Worm (Caenorhabditis elegans) whole organism, L2 larva: ENCODE data around the gene F21D12.3.
A peak's percentile ranks its signal among the peaks of the same experiment; 100 is the strongest.

ENCODE experiments used
- C34F6.9 ChIP-seq: fragments of 150-350 bp; optimal IDR thresholded peaks from 2 replicates; lab custom pipeline; 2014; ENCODE audit warnings: missing biosample characterization, missing genetic modification characterization
- F13H6.1 ChIP-seq: sonication (generic microtip); optimal IDR thresholded peaks from 2 replicates; lab custom pipeline; 2016; ENCODE audit warnings: missing genetic modification characterization, missing compliant biosample characterization
- Y55F3AM.14 ChIP-seq: fragments of 200-800 bp; sonication (Bioruptor generic); optimal IDR thresholded peaks from 2 replicates; lab custom pipeline; 2018; ENCODE audit warnings: mild to moderate bottlenecking, missing genetic modification characterization, missing compliant biosample characterization
- ZK546.5 ChIP-seq: sonication (generic microtip); optimal IDR thresholded peaks from 2 replicates; lab custom pipeline; 2017; ENCODE audit warnings: missing biosample characterization, missing genetic modification characterization
- aly-2 ChIP-seq: fragments of 150-350 bp; optimal IDR thresholded peaks from 2 replicates; lab custom pipeline; 2014; ENCODE audit warnings: missing biosample characterization, missing genetic modification characterization
- ama-1 ChIP-seq: fragments of 150-350 bp; optimal IDR thresholded peaks from 2 replicates; lab custom pipeline; 2018; ENCODE audit warnings: inconsistent platforms
- blmp-1 ChIP-seq: sonication (generic microtip); optimal IDR thresholded peaks from 2 replicates; lab custom pipeline; 2017; ENCODE audit warnings: missing genetic modification characterization, mild to moderate bottlenecking, missing compliant biosample characterization, antibody characterized with exemption, moderate library complexity; ENCODE audit not compliant: insufficient read depth
- ceh-16 ChIP-seq: fragments of 150-350 bp; optimal IDR thresholded peaks from 2 replicates; lab custom pipeline; 2014; ENCODE audit warnings: missing biosample characterization, missing genetic modification characterization
- ceh-82 ChIP-seq: fragments of 150-350 bp; optimal IDR thresholded peaks from 2 replicates; lab custom pipeline; 2014; ENCODE audit warnings: missing biosample characterization, missing genetic modification characterization
- crh-2 ChIP-seq: sonication (generic microtip); optimal IDR thresholded peaks from 2 replicates; lab custom pipeline; 2017; ENCODE audit warnings: missing biosample characterization, missing genetic modification characterization
- dmd-4 ChIP-seq: sonication (generic microtip); optimal IDR thresholded peaks from 2 replicates; lab custom pipeline; 2017; ENCODE audit warnings: missing biosample characterization, missing genetic modification characterization
- egl-27 ChIP-seq: sonication (generic microtip); optimal IDR thresholded peaks from 3 replicates; lab custom pipeline; 2017; ENCODE audit warnings: missing biosample characterization, missing genetic modification reagents, missing genetic modification characterization
- fos-1 ChIP-seq: fragments of 150-350 bp; optimal IDR thresholded peaks from 2 replicates; lab custom pipeline; 2014; ENCODE audit warnings: missing biosample characterization, missing genetic modification characterization
- gmeb-1 ChIP-seq: fragments of 150-350 bp; optimal IDR thresholded peaks from 2 replicates; lab custom pipeline; 2014; ENCODE audit warnings: missing biosample characterization, missing genetic modification characterization
- lin-13 ChIP-seq: fragments of 150-350 bp; optimal IDR thresholded peaks from 2 replicates; lab custom pipeline; 2014; ENCODE audit warnings: missing biosample characterization, missing genetic modification reagents, missing genetic modification characterization
- lin-39 ChIP-seq: fragments of 150-350 bp; optimal IDR thresholded peaks from 2 replicates; lab custom pipeline; 2014; ENCODE audit warnings: missing biosample characterization, missing genetic modification reagents, missing genetic modification characterization
- mab-5 ChIP-seq: fragments of 150-350 bp; optimal IDR thresholded peaks from 2 replicates; lab custom pipeline; 2014; ENCODE audit warnings: missing biosample characterization, missing genetic modification characterization
- mbf-1 ChIP-seq: sonication (generic microtip); optimal IDR thresholded peaks from 2 replicates; lab custom pipeline; 2017; ENCODE audit warnings: missing biosample characterization, missing genetic modification characterization
- nhr-10 ChIP-seq: sonication (generic microtip); optimal IDR thresholded peaks from 2 replicates; lab custom pipeline; 2017; ENCODE audit warnings: missing biosample characterization, missing genetic modification characterization
- nhr-11 ChIP-seq: fragments of 150-350 bp; optimal IDR thresholded peaks from 2 replicates; lab custom pipeline; 2014; ENCODE audit warnings: missing biosample characterization, missing genetic modification characterization
- nhr-129 ChIP-seq: fragments of 150-350 bp; optimal IDR thresholded peaks from 2 replicates; lab custom pipeline; 2014; ENCODE audit warnings: missing biosample characterization, missing genetic modification characterization
- nhr-21 ChIP-seq: fragments of 150-350 bp; optimal IDR thresholded peaks from 2 replicates; lab custom pipeline; 2014; ENCODE audit warnings: missing biosample characterization, missing genetic modification characterization
- nhr-23 ChIP-seq: fragments of 150-350 bp; optimal IDR thresholded peaks from 2 replicates; lab custom pipeline; 2014; ENCODE audit warnings: missing biosample characterization, missing genetic modification reagents, missing genetic modification characterization
- nhr-237 ChIP-seq: fragments of 150-350 bp; optimal IDR thresholded peaks from 2 replicates; lab custom pipeline; 2014; ENCODE audit warnings: missing biosample characterization, missing genetic modification characterization
- nhr-25 ChIP-seq: fragments of 150-350 bp; sonication (generic microtip); optimal IDR thresholded peaks from 3 replicates; lab custom pipeline; 2014; ENCODE audit warnings: missing biosample characterization, missing genetic modification characterization
- nhr-6 ChIP-seq: fragments of 150-350 bp; optimal IDR thresholded peaks from 2 replicates; lab custom pipeline; 2014; ENCODE audit warnings: missing biosample characterization, missing genetic modification characterization
- nhr-77 ChIP-seq: fragments of 150-350 bp; optimal IDR thresholded peaks from 2 replicates; lab custom pipeline; 2014; ENCODE audit warnings: missing biosample characterization, missing genetic modification characterization
- sem-4 ChIP-seq: fragments of 150-350 bp; optimal IDR thresholded peaks from 2 replicates; lab custom pipeline; 2014; ENCODE audit warnings: missing biosample characterization, missing genetic modification reagents, missing genetic modification characterization
- skn-1 ChIP-seq: sonication (generic microtip); optimal IDR thresholded peaks from 2 replicates; lab custom pipeline; 2017; ENCODE audit warnings: missing biosample characterization, missing genetic modification characterization
- sma-3 ChIP-seq: sonication (generic microtip); optimal IDR thresholded peaks from 2 replicates; lab custom pipeline; 2016; ENCODE audit warnings: missing genetic modification reagents, missing genetic modification characterization, missing compliant biosample characterization
- sma-9 ChIP-seq, 2 experiments: fragments of 150-350 bp in 1 of 2; sonication (generic microtip) in 1 of 2; optimal IDR thresholded peaks; 2 replicates each; lab custom pipeline; 2014 to 2016; ENCODE audit warnings: missing genetic modification characterization in 2 of 2, mild to moderate bottlenecking in 1 of 2, missing biosample characterization in 1 of 2, missing compliant biosample characterization in 1 of 2, missing genetic modification reagents in 1 of 2, moderate library complexity in 1 of 2
- snpc-4 ChIP-seq: fragments of 150-350 bp; optimal IDR thresholded peaks from 2 replicates; lab custom pipeline; 2014; ENCODE audit warnings: missing biosample characterization, missing genetic modification characterization
- unc-39 ChIP-seq: fragments of 150-350 bp; optimal IDR thresholded peaks from 2 replicates; lab custom pipeline; 2014; ENCODE audit warnings: missing biosample characterization, missing genetic modification characterization
- unc-55 ChIP-seq: fragments of 150-350 bp; sonication (generic microtip); optimal IDR thresholded peaks from 3 replicates; lab custom pipeline; 2014; ENCODE audit warnings: missing biosample characterization, missing genetic modification reagents, missing genetic modification characterization
- unc-62 ChIP-seq: fragments of 150-350 bp; optimal IDR thresholded peaks from 2 replicates; lab custom pipeline; 2014; ENCODE audit warnings: missing biosample characterization, missing genetic modification reagents, missing genetic modification characterization
- ztf-1 ChIP-seq: fragments of 200-800 bp; sonication (Bioruptor generic); conservative IDR thresholded peaks from 2 replicates; pipeline ENCODE4 v1.3.6; 2022; ENCODE audit warnings: missing genetic modification characterization, missing compliant biosample characterization
- ztf-4 ChIP-seq: fragments of 150-350 bp; optimal IDR thresholded peaks from 2 replicates; lab custom pipeline; 2014; ENCODE audit warnings: missing biosample characterization, missing genetic modification characterization

F21D12.3 gene

DNA sequence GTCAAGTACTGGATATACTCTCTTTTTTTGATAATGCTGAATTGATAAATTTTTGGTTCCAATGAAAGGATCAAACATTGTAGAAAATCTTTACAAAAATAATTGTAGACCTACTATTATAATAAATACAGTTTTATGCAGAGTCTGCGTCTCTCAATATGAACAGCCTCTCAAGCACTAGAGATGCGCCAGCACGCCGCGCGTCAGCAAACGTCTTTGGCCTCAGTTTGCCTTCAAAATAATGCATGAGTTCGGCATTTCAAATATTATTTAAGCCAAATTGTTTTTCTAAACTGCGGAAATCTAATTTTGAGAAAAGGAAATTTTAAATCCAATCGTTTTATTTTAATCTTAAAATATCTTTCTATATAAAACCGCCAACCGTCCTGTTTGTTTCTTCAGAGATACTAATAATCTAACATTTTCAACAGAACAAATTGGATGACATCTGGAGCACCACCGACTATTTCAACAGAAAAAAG is 22.1 kb downstream of the F21D12.3 start, which contains the start of gene cul-4 (continued):
- TF ChIP-seq ztf-1 (GFP tag; lab: Robert Waterston, UW) (no peak), gmeb-1 (tag; lab: Kevin White, UChicago) (peak; percentile 79)

DNA sequence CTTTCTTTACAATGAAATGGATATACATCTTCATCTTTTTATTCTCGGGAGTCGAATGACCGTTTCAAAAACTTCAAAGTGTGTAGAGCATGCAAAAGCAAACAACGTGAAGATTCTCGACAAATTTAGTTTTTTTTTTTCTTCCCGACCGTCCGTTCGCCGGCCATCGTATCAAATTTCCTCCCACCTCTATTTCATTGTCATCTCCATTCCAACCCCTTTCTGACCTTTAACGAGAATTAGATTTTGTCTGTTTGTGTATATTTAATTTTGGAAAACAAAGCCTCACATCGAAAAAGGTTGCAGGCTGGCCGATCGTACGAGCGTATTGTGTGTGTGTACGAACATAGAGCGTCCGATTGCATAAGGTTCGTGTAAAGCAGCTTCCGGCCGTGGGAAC is 24.8 kb downstream of the F21D12.3 start, which contains the start of gene C30G12.1:
TSS of gene C30G12.1 (plus strand) at position 301 of the 400 bp plus-strand sequence.
- no peak for TF ChIP-seq ztf-1 (GFP tag; lab: Robert Waterston, UW)
- no peak for TF ChIP-seq mbf-1 (tag; lab: Kevin White, UChicago)
- TF ChIP-seq nhr-10 (tag; lab: Kevin White, UChicago), result no peak
- no peak for TF ChIP-seq mab-5 (tag; lab: Kevin White, UChicago)
- TF ChIP-seq nhr-77 (tag; lab: Kevin White, UChicago), result no peak
- no peak for TF ChIP-seq egl-27
- no peak for TF ChIP-seq unc-55 (GFP tag; lab: Kevin White, UChicago)
- TF ChIP-seq unc-39 (tag; lab: Kevin White, UChicago), result no peak
- no peak for TF ChIP-seq nhr-11
- TF ChIP-seq lin-13 (GFP tag; lab: Kevin White, UChicago), result no peak
- no peak for TF ChIP-seq nhr-25 (tag; lab: Kevin White, UChicago)
- TF ChIP-seq nhr-23, result no peak
- no peak for TF ChIP-seq ZK546.5 (tag; lab: Kevin White, UChicago)
- no peak for TF ChIP-seq aly-2
- TF ChIP-seq dmd-4 (tag; lab: Kevin White, UChicago), result no peak

DNA sequence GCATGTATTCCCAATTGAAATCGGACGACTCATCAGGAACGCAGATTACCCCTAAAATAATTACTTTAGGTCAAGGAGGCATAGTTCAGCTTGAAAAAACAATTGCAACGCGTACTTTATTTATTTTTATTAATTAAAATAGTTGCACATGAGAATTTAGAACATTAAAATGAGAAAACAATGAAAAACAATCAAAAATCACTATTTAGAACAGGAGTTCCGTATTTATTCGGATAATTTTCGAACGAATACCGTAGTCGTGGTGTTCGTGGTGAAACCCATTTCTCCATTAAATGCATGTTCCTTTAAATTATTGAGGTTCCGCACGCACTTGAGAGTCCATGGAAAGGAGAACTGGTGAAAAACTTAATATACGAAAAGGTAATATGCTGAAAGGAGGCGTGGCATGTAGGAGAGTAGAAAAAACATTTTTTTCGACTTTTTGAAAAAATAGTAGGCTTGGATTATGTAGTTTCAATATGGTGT is 25.6 kb downstream of the F21D12.3 start, which contains the start of gene puf-8:
TSS of gene puf-8 (minus strand) at position 51 of the 486 bp plus-strand sequence.
- TF ChIP-seq nhr-237 (tag; lab: Kevin White, UChicago) (no peak), unc-55 (GFP tag; lab: Kevin White, UChicago) (no peak), ztf-4 (tag; lab: Kevin White, UChicago) (no peak), mab-5 (tag; lab: Kevin White, UChicago) (no peak), snpc-4 (tag; lab: Kevin White, UChicago) (no peak), sma-3 (GFP tag; lab: Kevin White, UChicago) (no peak), sem-4 (tag; lab: Kevin White, UChicago) (no peak), nhr-25 (tag; lab: Kevin White, UChicago) (no peak), lin-39 (tag; lab: Kevin White, UChicago) (no peak), ceh-16 (tag; lab: Kevin White, UChicago) (no peak), aly-2 (no peak), nhr-10 (tag; lab: Kevin White, UChicago) (no peak), sma-9 (GFP tag; optimal IDR thresholded peaks at IDR 0.05; lab: Kevin White, UChicago) (no peak), sma-9 (tag; optimal IDR thresholded peaks at IDR 0.05; lab: Kevin White, UChicago) (no peak)
- TF ChIP-seq, all 48 proteins: peak for 0

DNA sequence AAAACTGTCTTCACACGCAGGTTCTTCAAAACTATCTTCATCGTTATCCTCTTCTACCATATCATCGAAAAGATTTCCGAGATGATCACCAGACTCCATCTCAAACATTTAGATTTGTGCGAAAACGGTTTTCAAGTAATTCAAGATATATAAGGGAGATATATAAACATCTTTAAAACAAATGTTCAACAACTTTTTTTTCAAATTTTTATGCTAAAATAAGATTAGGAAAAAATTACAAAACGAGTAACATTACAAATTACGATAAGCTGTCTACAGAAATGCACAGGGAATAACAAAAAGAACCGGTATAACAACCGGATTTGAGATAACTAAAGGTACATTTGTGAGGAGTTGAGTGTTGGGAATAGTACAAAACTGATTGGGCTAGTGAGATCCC is 27.9 kb downstream of the F21D12.3 start, which contains the start of gene C30G12.6:
TSS of gene C30G12.6 (minus strand) at position 101 of the 400 bp plus-strand sequence.
- no peak for TF ChIP-seq snpc-4 (tag; lab: Kevin White, UChicago)
- TF ChIP-seq blmp-1 (tag; lab: Kevin White, UChicago), result no peak
- no peak for TF ChIP-seq unc-39 (tag; lab: Kevin White, UChicago)
- no peak for TF ChIP-seq Y55F3AM.14 (GFP tag; lab: Kevin White, UChicago)
- no peak for TF ChIP-seq dmd-4 (tag; lab: Kevin White, UChicago)

DNA sequence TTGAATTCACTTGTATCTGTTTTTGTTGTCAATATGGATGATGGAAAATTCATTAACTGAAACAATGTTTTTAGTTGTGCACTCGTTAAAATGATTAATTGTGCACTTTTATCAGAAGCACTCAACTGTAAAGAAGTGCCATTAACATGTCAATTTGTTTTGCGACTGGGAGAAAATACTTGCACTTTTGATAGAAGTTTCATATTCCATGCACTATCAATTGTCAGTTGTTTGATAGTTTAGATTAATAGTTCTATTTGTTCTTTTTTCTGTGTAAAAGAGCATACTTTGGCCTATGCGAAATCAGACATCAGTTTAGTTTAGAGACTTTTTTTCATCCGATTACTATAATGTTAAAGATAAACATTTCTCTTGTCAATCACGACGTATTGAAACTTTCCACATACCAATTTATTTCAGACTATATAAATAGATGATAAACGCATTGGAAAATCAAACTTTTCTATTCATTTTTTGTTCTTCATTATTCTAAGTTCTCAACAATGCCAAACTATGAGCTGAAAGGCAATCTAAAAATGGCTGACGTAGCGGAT is 33.8 kb downstream of the F21D12.3 start, which contains the start of gene C30G12.2:
TSS of gene C30G12.2 (plus strand) at position 504 of the 554 bp plus-strand sequence.
- TF ChIP-seq fos-1 (tag; lab: Kevin White, UChicago) (peak; percentile 79), crh-2 (tag; lab: Kevin White, UChicago) (no peak), sma-9 (GFP tag; optimal IDR thresholded peaks at IDR 0.05; lab: Kevin White, UChicago) (peak; percentile 41), sma-9 (tag; optimal IDR thresholded peaks at IDR 0.05; lab: Kevin White, UChicago) (no peak)
- TF ChIP-seq, all 48 proteins: peak for 2

DNA sequence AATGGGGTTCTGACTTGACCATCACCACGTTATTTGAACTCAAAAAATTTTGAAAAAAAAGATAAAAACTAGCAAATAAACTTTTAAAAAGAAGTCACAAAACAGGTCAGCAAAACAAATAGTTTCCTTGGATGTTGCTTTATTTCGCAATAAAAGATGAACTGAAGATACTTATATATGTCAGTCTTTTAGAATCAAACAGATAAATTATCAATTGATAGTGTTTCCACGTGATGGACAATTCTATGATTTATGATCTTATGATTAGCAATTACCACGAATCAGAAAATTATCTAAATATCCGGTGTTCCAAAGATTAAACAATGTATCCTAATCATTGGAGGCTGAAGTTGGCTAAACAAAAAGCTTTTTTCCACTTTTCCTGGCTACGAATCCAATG is 36.1 kb downstream of the F21D12.3 start:
- TF ChIP-seq skn-1, result no peak
- TF ChIP-seq fos-1 (tag; lab: Kevin White, UChicago), result peak; percentile 64
- peak; percentile 69 for TF ChIP-seq blmp-1 (tag; lab: Kevin White, UChicago)
- peak; percentile 69 for TF ChIP-seq mab-5 (tag; lab: Kevin White, UChicago)
- peak; percentile 29 for TF ChIP-seq sma-9 (GFP tag; optimal IDR thresholded peaks at IDR 0.05; lab: Kevin White, UChicago)
- no peak for TF ChIP-seq sma-9 (tag; optimal IDR thresholded peaks at IDR 0.05; lab: Kevin White, UChicago)
- TF ChIP-seq nhr-21 (tag; lab: Kevin White, UChicago), result peak; percentile 88
- TF ChIP-seq F13H6.1 (tag; lab: Kevin White, UChicago), result no peak
- no peak for TF ChIP-seq ama-1 (lab: Kevin White, UChicago)
- no peak for TF ChIP-seq C34F6.9 (tag; lab: Kevin White, UChicago)
- no peak for TF ChIP-seq ceh-82 (tag; lab: Kevin White, UChicago)
- TF ChIP-seq sma-3 (GFP tag; lab: Kevin White, UChicago), result peak; percentile 70
- no peak for TF ChIP-seq ZK546.5 (tag; lab: Kevin White, UChicago)
- no peak for TF ChIP-seq ceh-16 (tag; lab: Kevin White, UChicago)
- peak; percentile 3 for TF ChIP-seq nhr-129 (tag; lab: Kevin White, UChicago)
- TF ChIP-seq nhr-11, result no peak
- no peak for TF ChIP-seq nhr-6 (tag; lab: Kevin White, UChicago)
- TF ChIP-seq ztf-4 (tag; lab: Kevin White, UChicago), result no peak
- TF ChIP-seq nhr-23, result no peak
- TF ChIP-seq nhr-77 (tag; lab: Kevin White, UChicago), result no peak
- TF ChIP-seq crh-2 (tag; lab: Kevin White, UChicago), result peak; percentile 8
- TF ChIP-seq unc-55 (GFP tag; lab: Kevin White, UChicago), result no peak
- peak; percentile 41 for TF ChIP-seq unc-62 (GFP tag; lab: Kevin White, UChicago)
- TF ChIP-seq aly-2, result no peak
